Fruit fly (Drosophila melanogaster) whole organism, embryonic: ENCODE measurements around the gene CG18265.

Source experiments
- Ada2b ChIP-seq: fragments of 200-800 bp; sonication (Bioruptor generic); IDR thresholded peaks from 2 replicates; pipeline ENCODE4 v1.3.6; 2022; ENCODE audit warnings: missing biosample characterization, missing genetic modification characterization
- Atf3 ChIP-seq: fragments of 200-800 bp; sonication (Bioruptor generic); optimal IDR thresholded peaks from 3 replicates; lab custom pipeline; 2016; ENCODE audit warnings: missing biosample characterization, missing genetic modification characterization
- Atf6 ChIP-seq: fragments of 200-800 bp; sonication (Bioruptor generic); IDR thresholded peaks from 2 replicates; pipeline ENCODE4 v1.3.6; 2022; ENCODE audit warnings: missing biosample characterization, missing genetic modification characterization
- Blimp-1 ChIP-seq: fragments of 200-800 bp; sonication (Bioruptor generic); optimal IDR thresholded peaks from 3 replicates; lab custom pipeline; 2018; ENCODE audit warnings: missing biosample characterization, missing genetic modification characterization, mild to moderate bottlenecking, moderate library complexity, missing genetic modification reagents
- CG10209 ChIP-seq: fragments of 200-800 bp; sonication (Bioruptor generic); optimal IDR thresholded peaks from 3 replicates; lab custom pipeline; 2017; ENCODE audit warnings: missing biosample characterization, mild to moderate bottlenecking, missing genetic modification characterization, missing genetic modification reagents
- CG10565 ChIP-seq: fragments of 200-800 bp; sonication (Bioruptor generic); optimal IDR thresholded peaks from 3 replicates; lab custom pipeline; 2016; ENCODE audit warnings: missing biosample characterization, mild to moderate bottlenecking, missing genetic modification characterization
- CG11398 ChIP-seq: fragments of 200-800 bp; sonication (Bioruptor generic); optimal IDR thresholded peaks from 2 replicates; lab custom pipeline; 2016; ENCODE audit warnings: missing biosample characterization, missing genetic modification characterization
- CG13287 ChIP-seq: fragments of 200-800 bp; sonication (Bioruptor generic); IDR thresholded peaks from 2 replicates; pipeline ENCODE4 v1.3.6; 2022; ENCODE audit warnings: missing biosample characterization, missing genetic modification characterization; ENCODE audit not compliant: partially characterized antibody
- CG16779 ChIP-seq: fragments of 200-800 bp; sonication (Bioruptor generic); IDR thresholded peaks from 2 replicates; pipeline ENCODE4 v1.3.6; 2022; ENCODE audit warnings: missing biosample characterization, missing genetic modification characterization
- CG18476 ChIP-seq: fragments of 200-800 bp; sonication (Bioruptor generic); optimal IDR thresholded peaks from 2 replicates; lab custom pipeline; 2016; ENCODE audit warnings: missing biosample characterization, mild to moderate bottlenecking, missing genetic modification characterization
- CG18599 ChIP-seq: fragments of 200-800 bp; sonication (Bioruptor generic); optimal IDR thresholded peaks from 3 replicates; lab custom pipeline; 2017; ENCODE audit warnings: missing biosample characterization, missing genetic modification characterization, mild to moderate bottlenecking, moderate library complexity, missing genetic modification reagents
- CG43689 ChIP-seq: fragments of 200-800 bp; sonication (Bioruptor generic); IDR thresholded peaks from 2 replicates; pipeline ENCODE4 v1.3.6; 2022; ENCODE audit warnings: missing biosample characterization, missing genetic modification characterization
- CG6254 ChIP-seq: fragments of 200-800 bp; sonication (Bioruptor generic); optimal IDR thresholded peaks from 3 replicates; lab custom pipeline; 2017; ENCODE audit warnings: mild to moderate bottlenecking, missing biosample characterization, missing genetic modification reagents, missing genetic modification characterization
- CG6854 ChIP-seq: fragments of 200-800 bp; sonication (Bioruptor generic); optimal IDR thresholded peaks from 3 replicates; lab custom pipeline; 2017; ENCODE audit warnings: missing biosample characterization, mild to moderate bottlenecking, missing genetic modification characterization
- CG7357 ChIP-seq: fragments of 200-800 bp; sonication (Bioruptor generic); IDR thresholded peaks from 3 replicates; pipeline ENCODE4 v1.3.6; 2022; ENCODE audit warnings: missing biosample characterization, missing genetic modification characterization
- CG8290 ChIP-seq, 3 experiments: fragments of 200-800 bp; sonication (Bioruptor generic); optimal IDR thresholded peaks; 2 replicates each; lab custom pipeline; 2016 to 2019; ENCODE audit warnings: missing biosample characterization in 3 of 3, missing genetic modification characterization in 3 of 3, mild to moderate bottlenecking in 2 of 3, moderate library complexity in 1 of 3
- CG9437 ChIP-seq: fragments of 200-800 bp; sonication (Bioruptor generic); optimal IDR thresholded peaks from 2 replicates; lab custom pipeline; 2018; ENCODE audit warnings: missing biosample characterization, mild to moderate bottlenecking, missing genetic modification characterization
- CG9727 ChIP-seq: fragments of 200-800 bp; sonication (Bioruptor generic); optimal IDR thresholded peaks from 3 replicates; lab custom pipeline; 2017; ENCODE audit warnings: missing biosample characterization, mild to moderate bottlenecking, missing genetic modification characterization
- CG9932 ChIP-seq: fragments of 200-800 bp; sonication (Bioruptor generic); IDR thresholded peaks from 2 replicates; pipeline ENCODE4 v1.3.6; 2022; ENCODE audit warnings: missing biosample characterization, missing genetic modification characterization
- Chrac-16 ChIP-seq: fragments of 200-800 bp; sonication (Bioruptor generic); optimal IDR thresholded peaks from 3 replicates; lab custom pipeline; 2016; ENCODE audit warnings: missing biosample characterization, missing genetic modification characterization
- Dip3 ChIP-seq: fragments of 200-800 bp; sonication (Bioruptor generic); optimal IDR thresholded peaks from 3 replicates; lab custom pipeline; 2016; ENCODE audit warnings: missing biosample characterization, missing genetic modification characterization
- Doc3 ChIP-seq: fragments of 200-800 bp; sonication (Bioruptor generic); IDR thresholded peaks from 3 replicates; pipeline ENCODE4 v1.3.6; 2022; ENCODE audit warnings: missing biosample characterization, missing genetic modification characterization; ENCODE audit not compliant: partially characterized antibody
- Drgx ChIP-seq: fragments of 200-800 bp; sonication (Bioruptor generic); IDR thresholded peaks from 2 replicates; pipeline ENCODE4 v1.3.6; 2022; ENCODE audit warnings: missing biosample characterization, missing genetic modification characterization
- E2f1 ChIP-seq: fragments of 200-800 bp; sonication (Bioruptor generic); IDR thresholded peaks from 2 replicates; pipeline ENCODE4 v1.3.6; 2022; ENCODE audit warnings: missing biosample characterization, missing genetic modification characterization
- HLHmδ ChIP-seq: fragments of 200-800 bp; sonication (Bioruptor generic); optimal IDR thresholded peaks from 2 replicates; lab custom pipeline; 2018; ENCODE audit warnings: missing biosample characterization, mild to moderate bottlenecking, missing genetic modification characterization, moderate library complexity
- Lim3 ChIP-seq: fragments of 200-800 bp; sonication (Bioruptor generic); IDR thresholded peaks from 2 replicates; pipeline ENCODE4 v1.3.6; 2022; ENCODE audit warnings: missing biosample characterization, missing genetic modification characterization
- Nf-YB ChIP-seq: fragments of 200-800 bp; sonication (Bioruptor generic); optimal IDR thresholded peaks from 3 replicates; lab custom pipeline; 2019; ENCODE audit warnings: missing biosample characterization, mild to moderate bottlenecking, missing genetic modification characterization, moderate library complexity
- Pdp1 ChIP-seq, 2 experiments: fragments of 200-800 bp; sonication (Bioruptor generic); optimal IDR thresholded peaks; 3 replicates each; lab custom pipeline; 2016; ENCODE audit warnings: missing biosample characterization in 2 of 2, missing genetic modification characterization in 2 of 2, mild to moderate bottlenecking in 1 of 2, moderate library complexity in 1 of 2
- Rx ChIP-seq: fragments of 200-800 bp; sonication (Bioruptor generic); IDR thresholded peaks from 2 replicates; pipeline ENCODE4 v1.3.6; 2022; ENCODE audit warnings: missing biosample characterization, missing genetic modification characterization
- Six4 ChIP-seq: fragments of 200-800 bp; sonication (Bioruptor generic); optimal IDR thresholded peaks from 2 replicates; lab custom pipeline; 2016; ENCODE audit warnings: missing biosample characterization, missing genetic modification characterization
- Trl ChIP-seq, 3 experiments: fragments of >200 bp in 2 of 3; fragments of 200-800 bp in 1 of 3; sonication (Bioruptor generic) in 1 of 3; optimal IDR thresholded peaks; 2 replicates in 1 of 3; 3 replicates in 2 of 3; lab custom pipeline; 2016 to 2017; ENCODE audit warnings: missing biosample characterization in 1 of 3, missing genetic modification characterization in 1 of 3
- Xrp1 ChIP-seq: fragments of 200-800 bp; sonication (Bioruptor generic); IDR thresholded peaks from 2 replicates; pipeline ENCODE4 v1.3.6; 2022; ENCODE audit warnings: missing biosample characterization, missing genetic modification characterization
- cg ChIP-seq: fragments of 200-800 bp; sonication (Bioruptor generic); optimal IDR thresholded peaks from 3 replicates; lab custom pipeline; 2019; ENCODE audit warnings: missing biosample characterization, mild to moderate bottlenecking, missing genetic modification characterization, moderate library complexity
- cwo ChIP-seq: fragments of 200-800 bp; sonication (Bioruptor generic); optimal IDR thresholded peaks from 3 replicates; lab custom pipeline; 2017; ENCODE audit warnings: missing biosample characterization, missing genetic modification characterization, mild to moderate bottlenecking, moderate library complexity, missing genetic modification reagents
- gcm ChIP-seq: fragments of 200-800 bp; sonication (Bioruptor generic); optimal IDR thresholded peaks from 2 replicates; lab custom pipeline; 2019; ENCODE audit warnings: missing biosample characterization, mild to moderate bottlenecking, missing genetic modification characterization, moderate library complexity
- hb ChIP-seq: fragments of 200-800 bp; sonication (Bioruptor generic); IDR thresholded peaks from 3 replicates; pipeline ENCODE4 v1.3.6; 2022; ENCODE audit warnings: missing biosample characterization, missing genetic modification characterization; ENCODE audit not compliant: partially characterized antibody
- ind ChIP-seq: fragments of 200-800 bp; sonication (Bioruptor generic); optimal IDR thresholded peaks from 3 replicates; lab custom pipeline; 2016; ENCODE audit warnings: missing biosample characterization, missing genetic modification characterization
- kah ChIP-seq: fragments of 200-800 bp; sonication (Bioruptor generic); optimal IDR thresholded peaks from 2 replicates; lab custom pipeline; 2018; ENCODE audit warnings: missing biosample characterization, mild to moderate bottlenecking, missing genetic modification characterization
- odd ChIP-seq: fragments of 200-800 bp; sonication (Bioruptor generic); optimal IDR thresholded peaks from 2 replicates; lab custom pipeline; 2017; ENCODE audit warnings: missing biosample characterization, mild to moderate bottlenecking, missing genetic modification characterization
- onecut ChIP-seq: fragments of 200-800 bp; sonication (Bioruptor generic); IDR thresholded peaks from 2 replicates; pipeline ENCODE4 v1.3.6; 2022; ENCODE audit warnings: missing biosample characterization, missing genetic modification characterization
- phol ChIP-seq: fragments of 200-800 bp; sonication (Bioruptor generic); optimal IDR thresholded peaks from 3 replicates; lab custom pipeline; 2018; ENCODE audit warnings: missing biosample characterization, mild to moderate bottlenecking, missing genetic modification characterization, moderate library complexity
- pum ChIP-seq: fragments of 200-800 bp; sonication (Bioruptor generic); optimal IDR thresholded peaks from 2 replicates; lab custom pipeline; 2016; ENCODE audit warnings: missing biosample characterization, missing genetic modification characterization
- salm ChIP-seq: fragments of 200-800 bp; sonication (Bioruptor generic); optimal IDR thresholded peaks from 2 replicates; lab custom pipeline; 2018; ENCODE audit warnings: missing biosample characterization, mild to moderate bottlenecking, missing genetic modification characterization
- shn ChIP-seq: fragments of 200-800 bp; sonication (Bioruptor generic); optimal IDR thresholded peaks from 3 replicates; lab custom pipeline; 2016; ENCODE audit warnings: missing biosample characterization, missing genetic modification characterization
- sqz ChIP-seq: fragments of 200-800 bp; sonication (Bioruptor generic); optimal IDR thresholded peaks from 3 replicates; lab custom pipeline; 2018; ENCODE audit warnings: missing biosample characterization, mild to moderate bottlenecking, missing genetic modification characterization
- toy ChIP-seq: fragments of 200-800 bp; sonication (Bioruptor generic); IDR thresholded peaks from 2 replicates; pipeline ENCODE4 v1.3.6; 2022; ENCODE audit warnings: missing biosample characterization, missing genetic modification characterization
- tx ChIP-seq: fragments of 200-800 bp; sonication (Bioruptor generic); optimal IDR thresholded peaks from 2 replicates; lab custom pipeline; 2016; ENCODE audit warnings: missing biosample characterization, missing genetic modification characterization
- usp ChIP-seq: fragments of >200 bp; optimal IDR thresholded peaks from 2 replicates; lab custom pipeline; 2017; ENCODE audit warnings: missing biosample characterization, missing genetic modification characterization
- wdn ChIP-seq: fragments of 200-800 bp; sonication (Bioruptor generic); IDR thresholded peaks from 2 replicates; pipeline ENCODE4 v1.3.6; 2022; ENCODE audit warnings: missing biosample characterization, missing genetic modification characterization

The CG18265 gene

dm6 chr3L:17415967-17416749 lies 23.0 kb upstream of the CG18265 start (continued):
- no peak for TF ChIP-seq toy
- peak; percentile 7 for TF ChIP-seq Blimp-1 (GFP tag; lab: Kevin White, UChicago)
- TF ChIP-seq CG7357 (GFP tag; lab: Robert Waterston, UW): no peak
- TF ChIP-seq salm (tag; lab: Kevin White, UChicago): no peak
- no peak for TF ChIP-seq Ada2b (GFP tag; lab: Robert Waterston, UW)
- no peak for TF ChIP-seq wdn (GFP tag; lab: Robert Waterston, UW)
- peak; percentile 66 for TF ChIP-seq phol (tag; lab: Kevin White, UChicago)
- no peak for TF ChIP-seq cg (GFP tag; lab: Kevin White, UChicago)
- peak; percentile 71 for TF ChIP-seq Chrac-16 (GFP tag; lab: Kevin White, UChicago)
- no peak for TF ChIP-seq E2f1 (GFP tag; lab: Robert Waterston, UW)
- no peak for TF ChIP-seq hb (GFP tag; lab: Robert Waterston, UW)
- peak; percentile 46 for TF ChIP-seq CG8290 (GFP tag; optimal IDR thresholded peaks at IDR 0.05; lab: Kevin White, UChicago)
- TF ChIP-seq CG8290 (tag; optimal IDR thresholded peaks at IDR 0.05; lab: Kevin White, UChicago): no peak
- TF ChIP-seq ind (GFP tag; lab: Kevin White, UChicago): peak; percentile 13
- peak; percentile 42 for TF ChIP-seq pum
- TF ChIP-seq Nf-YB (GFP tag; lab: Kevin White, UChicago): peak; percentile 28
- no peak for TF ChIP-seq Lim3
- no peak for TF ChIP-seq CG43689 (GFP tag; lab: Robert Waterston, UW)
- TF ChIP-seq tx (GFP tag; lab: Kevin White, UChicago): peak; percentile 35
- no peak for TF ChIP-seq CG9932 (GFP tag; lab: Robert Waterston, UW)
- no peak for TF ChIP-seq Drgx (GFP tag; lab: Robert Waterston, UW)
- no peak for TF ChIP-seq HLHmδ (GFP tag; lab: Kevin White, UChicago)
- no peak for TF ChIP-seq Dip3 (GFP tag; lab: Kevin White, UChicago)
- TF ChIP-seq Six4 (GFP tag; lab: Kevin White, UChicago): no peak
- no peak for TF ChIP-seq Trl (optimal IDR thresholded peaks at IDR 0.05; lab: Kevin White, UChicago)
- peak; percentile 26 for TF ChIP-seq Trl (GFP tag; optimal IDR thresholded peaks at IDR 0.05; lab: Kevin White, UChicago)
- TF ChIP-seq CG9437 (GFP tag; lab: Kevin White, UChicago): no peak
- peak; percentile 26 for TF ChIP-seq CG18476 (GFP tag; lab: Kevin White, UChicago)
- no peak for TF ChIP-seq sqz (GFP tag; lab: Kevin White, UChicago)
- peak; percentile 76 for TF ChIP-seq Xrp1 (GFP tag; lab: Robert Waterston, UW)
- no peak for TF ChIP-seq CG10565 (GFP tag; lab: Kevin White, UChicago)
- no peak for TF ChIP-seq Rx (GFP tag; lab: Robert Waterston, UW)
- no peak for TF ChIP-seq cwo (GFP tag; lab: Kevin White, UChicago)
- TF ChIP-seq CG13287: no peak
- TF ChIP-seq CG16779 (GFP tag; lab: Robert Waterston, UW): no peak
- peak; percentile 3 for TF ChIP-seq shn (GFP tag; lab: Kevin White, UChicago)
- peak; percentile 24 for TF ChIP-seq CG11398 (GFP tag; lab: Kevin White, UChicago)
- TF ChIP-seq CG9727 (GFP tag; lab: Kevin White, UChicago): peak; percentile 88
- peak; percentile 35 for TF ChIP-seq CG6254 (GFP tag; lab: Kevin White, UChicago)
- no peak for TF ChIP-seq usp (GFP tag; lab: Kevin White, UChicago)
- TF ChIP-seq CG10209: peak; percentile 55
- TF ChIP-seq Doc3 (GFP tag; lab: Robert Waterston, UW): no peak
- TF ChIP-seq CG18599 (GFP tag; lab: Kevin White, UChicago): peak; percentile 12
- no peak for TF ChIP-seq CG6854
- TF ChIP-seq Atf6 (GFP tag; lab: Robert Waterston, UW): no peak
- TF ChIP-seq gcm: peak; percentile 44
- TF ChIP-seq onecut (GFP tag; lab: Robert Waterston, UW): no peak
- no peak for TF ChIP-seq kah (GFP tag; lab: Kevin White, UChicago)
- peak; percentile 23 to 49 for TF ChIP-seq Pdp1 (GFP tag; optimal IDR thresholded peaks at IDR 0.05; lab: Kevin White, UChicago)
- peak; percentile 4 for TF ChIP-seq odd (GFP tag; lab: Kevin White, UChicago)
- TF ChIP-seq Atf3 (GFP tag; lab: Kevin White, UChicago): no peak
